Fruit fly (Drosophila melanogaster): ENCODE data around the gene Boh2.
A peak's percentile ranks its signal among the peaks of the same experiment; 100 is the strongest.

Gene Boh2

dm6 chr2L:11222079-11222478, 43.2 kb downstream of the Boh2 start (continued):
- TF ChIP-seq CG16815 (GFP tag; optimal IDR thresholded peaks at IDR 0.05) (no peak), otp (GFP tag; IDR thresholded peaks at IDR 0.05) (no peak), Antp (GFP tag; optimal IDR thresholded peaks at IDR 0.05) (no peak), CG3726 (GFP tag; IDR thresholded peaks at IDR 0.05) (no peak), CG13123 (GFP tag; optimal IDR thresholded peaks at IDR 0.05) (no peak), CG4730 (GFP tag; IDR thresholded peaks at IDR 0.05) (0 out of 2 replicates have a peak, but pooled peaks have one; percentile 11), Lim3 (GFP tag; IDR thresholded peaks at IDR 0.05) (no peak), mld (GFP tag; IDR thresholded peaks at IDR 0.05; ENCODE audit: partially characterized antibody) (no peak), exex (tag; optimal IDR thresholded peaks at IDR 0.05) (no peak), trh (GFP tag; optimal IDR thresholded peaks at IDR 0.05) (no peak), CG31365 (tag; optimal IDR thresholded peaks at IDR 0.05) (no peak), CG8290 (GFP tag; optimal IDR thresholded peaks at IDR 0.05) (no peak), CG8290 (tag; optimal IDR thresholded peaks at IDR 0.05) (no peak), CG7786 (GFP tag; optimal IDR thresholded peaks at IDR 0.05) (no peak), CoRest (tag; optimal IDR thresholded peaks at IDR 0.05) (no peak), Sin3A (optimal IDR thresholded peaks at IDR 0.05) (no peak), Mrtf (GFP tag; IDR thresholded peaks at IDR 0.05) (no peak), CG10267 (tag; optimal IDR thresholded peaks at IDR 0.05) (no peak), hb (GFP tag; IDR thresholded peaks at IDR 0.05; ENCODE audit: partially characterized antibody) (no peak), br (optimal IDR thresholded peaks at IDR 0.05) (no peak), tll (GFP tag; optimal IDR thresholded peaks at IDR 0.05) (no peak), Neu2 (GFP tag; optimal IDR thresholded peaks at IDR 0.05; ENCODE audit: borderline replicate concordance) (no peak), dan (GFP tag; IDR thresholded peaks at IDR 0.05) (no peak), CG4404 (GFP tag; IDR thresholded peaks at IDR 0.05) (peak; percentile 36; the same call in 1 of the 2 replicates), ham (GFP tag; IDR thresholded peaks at IDR 0.05) (no peak), pnt (GFP tag; optimal IDR thresholded peaks at IDR 0.05) (no peak), Camta (GFP tag; optimal IDR thresholded peaks at IDR 0.05) (no peak), crol (GFP tag; IDR thresholded peaks at IDR 0.05) (no peak), CG12391 (tag; optimal IDR thresholded peaks at IDR 0.05) (no peak), ase (GFP tag; IDR thresholded peaks at IDR 0.05) (no peak), CG3163 (GFP tag; optimal IDR thresholded peaks at IDR 0.05) (no peak), CG7963 (GFP tag; IDR thresholded peaks at IDR 0.05; ENCODE audit: partially characterized antibody) (no peak), sna (GFP tag; IDR thresholded peaks at IDR 0.05; ENCODE audit: partially characterized antibody) (no peak), H2.0 (GFP tag; IDR thresholded peaks at IDR 0.05) (no peak), CG17829 (tag; optimal IDR thresholded peaks at IDR 0.05) (peak; percentile 0), amos (GFP tag; IDR thresholded peaks at IDR 0.05; ENCODE audit: partially characterized antibody) (no peak), sima (GFP tag; optimal IDR thresholded peaks at IDR 0.05) (no peak), crp (GFP tag; optimal IDR thresholded peaks at IDR 0.05) (no peak), emc (GFP tag; optimal IDR thresholded peaks at IDR 0.05) (no peak), CG1647 (GFP tag; optimal IDR thresholded peaks at IDR 0.05) (no peak), inv (GFP tag; IDR thresholded peaks at IDR 0.05; ENCODE audit: partially characterized antibody) (no peak), croc (GFP tag; conservative IDR thresholded peaks at IDR 0.05) (no peak), aop (GFP tag; IDR thresholded peaks at IDR 0.05) (no peak), Blimp-1 (GFP tag; optimal IDR thresholded peaks at IDR 0.05) (peak; percentile 36), CG17359 (tag; optimal IDR thresholded peaks at IDR 0.05) (peak; percentile 17), zfh1 (GFP tag; IDR thresholded peaks at IDR 0.05) (no peak), CG9609 (GFP tag; optimal IDR thresholded peaks at IDR 0.05) (no peak), Bdp1 (GFP tag; optimal IDR thresholded peaks at IDR 0.05) (no peak), CG12155 (GFP tag; optimal IDR thresholded peaks at IDR 0.05) (no peak), CG18599 (GFP tag; optimal IDR thresholded peaks at IDR 0.05) (peak; percentile 16), CG18262 (tag; optimal IDR thresholded peaks at IDR 0.05) (peak; percentile 26), maf-S (GFP tag; optimal IDR thresholded peaks at IDR 0.05) (no peak), peb (GFP tag; IDR thresholded peaks at IDR 0.05) (no peak)

Data from whole organism, embryonic.